Worm (Caenorhabditis elegans) whole organism, L4 larva: ENCODE measurements around the gene srx-5.

Source experiments
- Y48G9A.11 ChIP-seq: fragments of 200-800 bp; sonication (Bioruptor generic); IDR thresholded peaks from 2 replicates; pipeline ENCODE4 v1.3.6; 2022; ENCODE audit warnings: missing genetic modification reagents, missing genetic modification characterization, missing compliant biosample characterization
- ZK337.2 ChIP-seq: fragments of 200-800 bp; sonication (Bioruptor generic); IDR thresholded peaks from 2 replicates; pipeline ENCODE4 v1.3.6; 2022; ENCODE audit warnings: missing genetic modification reagents, missing genetic modification characterization, missing compliant biosample characterization
- ZK546.5 ChIP-seq, 2 experiments: sonication (generic microtip); optimal IDR thresholded peaks; 2 replicates each; lab custom pipeline; 2017; ENCODE audit warnings: missing biosample characterization in 2 of 2, missing genetic modification characterization in 2 of 2
- aha-1 ChIP-seq: fragments of 150-350 bp; peaks from one replicate; lab custom pipeline; 2014; ENCODE audit warnings: missing biosample characterization, missing genetic modification characterization
- ceh-28 ChIP-seq: fragments of 150-350 bp; optimal IDR thresholded peaks from 2 replicates; lab custom pipeline; 2014; ENCODE audit warnings: missing biosample characterization, missing genetic modification reagents, missing genetic modification characterization
- ceh-44 ChIP-seq: fragments of 200-800 bp; sonication (Bioruptor generic); IDR thresholded peaks from 2 replicates; pipeline ENCODE4 v1.3.6; 2022; ENCODE audit warnings: missing genetic modification reagents, missing genetic modification characterization, missing compliant biosample characterization
- cey-2 ChIP-seq: sonication (generic microtip); optimal IDR thresholded peaks from 3 replicates; lab custom pipeline; 2017; ENCODE audit warnings: missing genetic modification characterization, mild to moderate bottlenecking, missing compliant biosample characterization, antibody characterized with exemption, borderline replicate concordance; ENCODE audit not compliant: insufficient read depth
- ctbp-1 ChIP-seq: fragments of 200-800 bp; sonication (Bioruptor generic); IDR thresholded peaks from 2 replicates; pipeline ENCODE4 v1.3.6; 2022; ENCODE audit warnings: missing genetic modification reagents, missing genetic modification characterization, missing compliant biosample characterization
- daf-19 ChIP-seq: fragments of 200-800 bp; sonication (Bioruptor generic); conservative IDR thresholded peaks from 2 replicates; pipeline ENCODE4 v1.3.6; 2022; ENCODE audit warnings: missing genetic modification characterization, missing compliant biosample characterization
- dmd-6 ChIP-seq: fragments of 200-800 bp; sonication (Bioruptor generic); IDR thresholded peaks from 2 replicates; pipeline ENCODE4 v1.3.6; 2022; ENCODE audit warnings: missing genetic modification reagents, missing genetic modification characterization, missing compliant biosample characterization
- dmd-9 ChIP-seq: fragments of 200-800 bp; sonication (Bioruptor generic); IDR thresholded peaks from 2 replicates; pipeline ENCODE4 v1.3.6; 2022; ENCODE audit warnings: missing genetic modification reagents, missing genetic modification characterization, missing compliant biosample characterization
- duxl-1 ChIP-seq: sonication (generic microtip); optimal IDR thresholded peaks from 2 replicates; lab custom pipeline; 2016; ENCODE audit warnings: mild to moderate bottlenecking, missing genetic modification characterization, moderate library complexity, missing compliant biosample characterization; ENCODE audit not compliant: poor library complexity
- dve-1 ChIP-seq: sonication (generic microtip); optimal IDR thresholded peaks from 2 replicates; lab custom pipeline; 2017; ENCODE audit warnings: antibody characterized with exemption, mild to moderate bottlenecking, missing genetic modification characterization, missing compliant biosample characterization; ENCODE audit not compliant: insufficient read depth
- gei-8 ChIP-seq: fragments of 200-800 bp; sonication (Bioruptor generic); optimal IDR thresholded peaks from 2 replicates; lab custom pipeline; 2018; ENCODE audit warnings: mild to moderate bottlenecking, missing genetic modification characterization, missing compliant biosample characterization
- hif-1 ChIP-seq, 2 experiments: sonication (generic microtip); optimal IDR thresholded peaks; 2 replicates each; lab custom pipeline; 2016 to 2017; ENCODE audit warnings: missing compliant biosample characterization in 2 of 2, missing genetic modification characterization in 2 of 2, missing genetic modification reagents in 2 of 2, missing genotype in 2 of 2, mild to moderate bottlenecking in 1 of 2
- hlh-11 ChIP-seq: fragments of 200-800 bp; sonication (Bioruptor generic); optimal IDR thresholded peaks from 2 replicates; lab custom pipeline; 2018; ENCODE audit warnings: mild to moderate bottlenecking, missing genetic modification characterization, missing compliant biosample characterization
- lin-39 ChIP-seq: fragments of 150-350 bp; optimal IDR thresholded peaks from 2 replicates; lab custom pipeline; 2014; ENCODE audit warnings: missing biosample characterization, missing genetic modification reagents, missing genetic modification characterization
- lir-3 ChIP-seq: sonication (generic microtip); optimal IDR thresholded peaks from 2 replicates; lab custom pipeline; 2016; ENCODE audit warnings: mild to moderate bottlenecking, missing genetic modification characterization, missing compliant biosample characterization
- madf-9 ChIP-seq: fragments of 200-800 bp; sonication (Bioruptor generic); conservative IDR thresholded peaks from 2 replicates; pipeline ENCODE4 v1.3.6; 2022; ENCODE audit warnings: missing genetic modification reagents, missing genetic modification characterization, missing compliant biosample characterization
- mdl-1 ChIP-seq, 2 experiments: fragments of 150-350 bp in 1 of 2; sonication (generic microtip) in 1 of 2; optimal IDR thresholded peaks; 2 replicates each; lab custom pipeline; 2014 to 2017; ENCODE audit warnings: missing biosample characterization in 2 of 2, missing genetic modification characterization in 2 of 2
- mdt-29 ChIP-seq: fragments of 200-800 bp; sonication (Bioruptor generic); IDR thresholded peaks from 2 replicates; pipeline ENCODE4 v1.3.6; 2022; ENCODE audit warnings: missing genetic modification reagents, missing genetic modification characterization, missing compliant biosample characterization
- mep-1 ChIP-seq: fragments of 150-350 bp; sonication (generic microtip); optimal IDR thresholded peaks from 3 replicates; lab custom pipeline; 2014; ENCODE audit warnings: missing biosample characterization, missing genetic modification characterization
- mes-2 ChIP-seq: sonication (generic microtip); optimal IDR thresholded peaks from 2 replicates; lab custom pipeline; 2016; ENCODE audit warnings: missing genotype, mild to moderate bottlenecking, missing genetic modification characterization, missing compliant biosample characterization; ENCODE audit not compliant: poor library complexity, severe bottlenecking
- mxl-3 ChIP-seq: fragments of 200-800 bp; sonication (Bioruptor generic); optimal IDR thresholded peaks from 2 replicates; lab custom pipeline; 2018; ENCODE audit warnings: mild to moderate bottlenecking, missing genetic modification characterization, missing compliant biosample characterization
- nhr-111 ChIP-seq: fragments of 200-800 bp; sonication (Bioruptor generic); optimal IDR thresholded peaks from 2 replicates; lab custom pipeline; 2018; ENCODE audit warnings: mild to moderate bottlenecking, missing genetic modification characterization, missing compliant biosample characterization
- nhr-25 ChIP-seq: sonication (generic microtip); optimal IDR thresholded peaks from 2 replicates; lab custom pipeline; 2017; ENCODE audit warnings: missing genetic modification characterization, mild to moderate bottlenecking, missing compliant biosample characterization, antibody characterized with exemption, moderate library complexity, borderline replicate concordance; ENCODE audit not compliant: insufficient read depth
- nhr-28 ChIP-seq: fragments of 150-350 bp; optimal IDR thresholded peaks from 2 replicates; lab custom pipeline; 2014; ENCODE audit warnings: missing biosample characterization, missing genetic modification characterization
- nhr-76 ChIP-seq: fragments of 150-350 bp; optimal IDR thresholded peaks from 2 replicates; lab custom pipeline; 2014; ENCODE audit warnings: missing biosample characterization, missing genetic modification characterization
- nhr-77 ChIP-seq: fragments of 150-350 bp; optimal IDR thresholded peaks from 2 replicates; lab custom pipeline; 2014; ENCODE audit warnings: missing biosample characterization, missing genetic modification characterization
- pqm-1 ChIP-seq: sonication (generic microtip); optimal IDR thresholded peaks from 2 replicates; lab custom pipeline; 2017; ENCODE audit warnings: missing biosample characterization, missing genetic modification characterization
- saeg-2 ChIP-seq: fragments of 200-800 bp; sonication (Bioruptor generic); IDR thresholded peaks from 2 replicates; pipeline ENCODE4 v1.3.6; 2022; ENCODE audit warnings: missing genetic modification reagents, missing genetic modification characterization, missing compliant biosample characterization
- snpc-4 ChIP-seq: fragments of 150-350 bp; optimal IDR thresholded peaks from 2 replicates; lab custom pipeline; 2014; ENCODE audit warnings: missing biosample characterization, missing genetic modification characterization
- unc-62 ChIP-seq, 3 experiments: fragments of 150-350 bp in 1 of 3; sonication (generic microtip); optimal IDR thresholded peaks in 2 of 3; peaks in 1 of 3; 1 replicate in 1 of 3; 2 replicates in 2 of 3; lab custom pipeline; 2014 to 2017; ENCODE audit warnings: missing biosample characterization in 3 of 3, missing genetic modification characterization in 3 of 3, missing genetic modification reagents in 3 of 3, missing genotype in 1 of 3
- vab-7 ChIP-seq: fragments of 200-800 bp; sonication (Bioruptor generic); IDR thresholded peaks from 2 replicates; pipeline ENCODE4 v1.3.6; 2022; ENCODE audit warnings: missing genetic modification reagents, missing genetic modification characterization, missing compliant biosample characterization
- zfp-3 ChIP-seq: fragments of 200-800 bp; sonication (Bioruptor generic); conservative IDR thresholded peaks from 2 replicates; pipeline ENCODE4 v1.3.6; 2022; ENCODE audit warnings: missing genetic modification reagents, missing genetic modification characterization, missing compliant biosample characterization
- zip-11 ChIP-seq: fragments of 200-800 bp; sonication (Bioruptor generic); IDR thresholded peaks from 2 replicates; pipeline ENCODE4 v1.3.6; 2022; ENCODE audit warnings: missing genetic modification characterization, missing compliant biosample characterization
- ztf-7 ChIP-seq: fragments of 150-350 bp; optimal IDR thresholded peaks from 2 replicates; lab custom pipeline; 2014; ENCODE audit warnings: missing biosample characterization, missing genetic modification characterization

The srx-5 gene

DNA sequence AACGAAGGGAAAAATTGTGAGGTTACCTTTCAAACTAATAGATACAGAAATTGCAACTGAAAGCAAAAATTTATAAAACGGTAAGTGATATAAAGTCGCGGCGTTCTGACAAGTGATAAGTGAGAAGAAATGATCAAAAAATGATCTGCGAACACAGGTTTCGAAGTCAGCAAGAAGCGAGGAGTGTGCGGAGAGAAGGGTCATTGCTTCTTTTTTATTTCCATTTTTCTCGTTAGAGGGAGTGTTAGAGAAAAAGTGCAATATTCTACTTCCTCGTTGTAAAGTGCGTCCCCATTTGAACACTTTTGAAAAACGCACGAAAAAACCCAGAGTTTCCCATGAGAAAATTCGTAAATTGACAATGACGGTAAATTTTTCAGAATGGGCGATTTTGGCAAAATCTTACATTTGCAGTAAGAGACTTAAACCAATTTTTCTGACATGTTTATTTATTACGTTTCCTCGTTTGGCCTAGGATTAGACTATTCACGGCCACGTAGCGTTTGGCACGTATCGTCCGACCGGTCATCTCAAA, 23.3 kb upstream of the srx-5 start, which contains the start of the genes fbxa-72 and srx-21:
TSS of gene fbxa-72 (minus strand) at position 204 of the 535 bp plus-strand sequence.
TSS of gene srx-21 (plus strand) at position 485 of the 535 bp plus-strand sequence.
- TF ChIP-seq ztf-7 (tag; lab: Kevin White, UChicago) (no peak), Y48G9A.11 (GFP tag; lab: Robert Waterston, UW) (no peak), nhr-25 (peak; percentile 51), nhr-76 (tag; lab: Kevin White, UChicago) (no peak), nhr-28 (tag; lab: Kevin White, UChicago) (peak; percentile 90), duxl-1 (tag; lab: Kevin White, UChicago) (peak; percentile 17), vab-7 (no peak), ZK546.5 (tag; optimal IDR thresholded peaks at IDR 0.05; lab: Kevin White, UChicago) (no peak), mdt-29 (no peak), pqm-1 (peak; percentile 62), ZK337.2 (GFP tag; lab: Robert Waterston, UW) (no peak), zip-11 (GFP tag; lab: Robert Waterston, UW) (no peak), mdl-1 (tag; optimal IDR thresholded peaks at IDR 0.05; lab: Kevin White, UChicago) (peak in 1 of 2 experiments; percentile 28), lin-39 (tag; lab: Kevin White, UChicago) (no peak), mes-2 (tag; lab: Kevin White, UChicago) (peak; percentile 44), ctbp-1 (no peak), madf-9 (no peak), aha-1 (peak; percentile 65), mxl-3 (GFP tag; lab: Kevin White, UChicago) (peak; percentile 36), unc-62 (GFP tag; optimal IDR thresholded peaks at IDR 0.05 in 1 of 2; lab: Kevin White, UChicago) (peak in 1 of 2 experiments; percentile 80), unc-62 (tag; optimal IDR thresholded peaks at IDR 0.05; lab: Kevin White, UChicago) (no peak), hif-1 (tag; optimal IDR thresholded peaks at IDR 0.05; lab: Kevin White, UChicago) (peak in 1 of 2 experiments; percentile 57), dve-1 (tag; lab: Kevin White, UChicago) (peak; percentile 43), snpc-4 (tag; lab: Kevin White, UChicago) (no peak), nhr-77 (peak; percentile 52), hlh-11 (tag; lab: Kevin White, UChicago) (peak; percentile 52), daf-19 (no peak), dmd-6 (GFP tag; lab: Robert Waterston, UW) (peak; percentile 75)

DNA sequence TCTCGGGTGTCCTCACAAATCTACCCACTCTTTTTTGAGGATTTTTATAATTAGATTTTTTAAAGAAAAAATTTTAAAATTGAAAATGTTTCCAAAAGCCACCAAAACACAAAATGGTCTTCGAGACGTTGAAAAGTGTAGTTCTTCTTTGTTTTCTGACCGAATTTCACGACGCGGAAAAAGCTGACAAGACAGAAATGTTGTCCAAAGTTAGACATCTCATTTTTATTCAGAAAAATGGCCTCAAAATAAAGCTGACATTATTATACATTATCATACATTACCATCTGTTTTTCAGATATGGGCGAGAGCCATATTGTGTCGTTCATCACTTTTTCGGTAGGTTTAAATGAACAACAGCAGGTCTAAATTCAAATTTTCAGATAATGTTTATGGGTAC, 20.2 kb upstream of the srx-5 start, which contains the start of gene srx-22:
TSS of gene srx-22 (plus strand) at position 301 of the 400 bp plus-strand sequence.
- TF ChIP-seq dmd-6 (GFP tag; lab: Robert Waterston, UW), result no peak
- no peak for TF ChIP-seq ceh-44 (GFP tag; lab: Robert Waterston, UW)
- TF ChIP-seq mes-2 (tag; lab: Kevin White, UChicago), result no peak
- TF ChIP-seq gei-8, result no peak
- TF ChIP-seq cey-2, result no peak
- TF ChIP-seq zfp-3, result no peak
- no peak for TF ChIP-seq ZK337.2 (GFP tag; lab: Robert Waterston, UW)
- no peak for TF ChIP-seq saeg-2
- no peak for TF ChIP-seq nhr-111 (GFP tag; lab: Kevin White, UChicago)
- no peak for TF ChIP-seq ceh-28

DNA sequence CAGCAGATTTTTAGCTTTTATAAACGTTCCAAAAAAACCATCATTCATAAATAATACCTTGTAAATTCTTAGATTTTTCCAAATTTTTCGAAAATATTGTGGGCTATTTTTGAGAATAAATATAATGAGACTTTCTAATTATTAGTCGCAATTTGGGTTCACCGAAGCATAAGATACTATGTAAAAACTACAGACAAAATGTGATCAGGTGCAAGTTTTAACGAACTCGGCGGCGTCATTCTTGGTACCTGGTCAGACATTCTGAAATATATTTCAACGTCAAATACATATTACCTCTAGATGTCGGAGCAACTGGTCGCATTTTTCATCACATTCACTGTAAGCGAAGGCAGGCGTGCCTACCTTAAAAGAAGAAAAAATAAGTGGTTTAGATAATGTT, 17.8 kb upstream of the srx-5 start, which contains the start of gene srx-23:
TSS of gene srx-23 (plus strand) at position 301 of the 400 bp plus-strand sequence.
- TF ChIP-seq mes-2 (tag; lab: Kevin White, UChicago) (no peak), mep-1 (tag; lab: Kevin White, UChicago) (no peak), dmd-9 (GFP tag; lab: Robert Waterston, UW) (no peak), lir-3 (tag; lab: Kevin White, UChicago) (no peak)
